Fruit fly (Drosophila melanogaster) whole organism, adult: ENCODE data around the gene Kdm5.

Source experiments
- CG11617 ChIP-seq: fragments of 200-800 bp; sonication (Bioruptor generic); optimal IDR thresholded peaks from 2 replicates; lab custom pipeline; 2017; ENCODE audit warnings: mild to moderate bottlenecking, missing biosample characterization, missing genetic modification reagents, missing genetic modification characterization
- cic ChIP-seq: fragments of 200-800 bp; sonication (Bioruptor generic); optimal IDR thresholded peaks from 2 replicates; lab custom pipeline; 2017; ENCODE audit warnings: missing biosample characterization, mild to moderate bottlenecking, missing genetic modification characterization, moderate library complexity
- ovo ChIP-seq: fragments of 200-800 bp; sonication (Bioruptor generic); optimal IDR thresholded peaks from 2 replicates; lab custom pipeline; 2016; ENCODE audit warnings: missing biosample characterization, missing genetic modification characterization

- TF ChIP-seq ovo, result no peak
- TF ChIP-seq CG11617, result no peak
- TF ChIP-seq cic (GFP tag; lab: Kevin White, UChicago), result no peak
Measured at dm6 chr2L:5979055-5979399, 20.3 kb downstream of the Kdm5 start.
